Worm (Caenorhabditis elegans): ENCODE measurements around the gene H03E18.1.

Gene H03E18.1

ce11 chrX:8473468-8473867 lies 34.2 kb upstream of the H03E18.1 start (continued):
- TF ChIP-seq ets-4 (GFP tag; optimal IDR thresholded peaks at IDR 0.05) (peak; percentile 36), attf-6 (GFP tag; IDR thresholded peaks at IDR 0.05) (no peak), unc-130 (GFP tag; optimal IDR thresholded peaks at IDR 0.05) (no peak), dpff-1 (tag; optimal IDR thresholded peaks at IDR 0.05) (no peak), lin-54 (GFP tag; optimal IDR thresholded peaks at IDR 0.05) (no peak), ama-1 (optimal IDR thresholded peaks at IDR 0.05) (no peak), ama-1 (GFP tag; optimal IDR thresholded peaks at IDR 0.05) (no peak), ekl-4 (GFP tag; IDR thresholded peaks at IDR 0.05) (no peak), nfya-2 (GFP tag; IDR thresholded peaks at IDR 0.05) (no peak), T07F8.4 (tag; optimal IDR thresholded peaks at IDR 0.05) (no peak), zfh-2 (GFP tag; conservative IDR thresholded peaks at IDR 0.05) (no peak), attf-5 (GFP tag; optimal IDR thresholded peaks at IDR 0.05) (no peak), F57A8.1 (GFP tag; optimal IDR thresholded peaks at IDR 0.05) (no peak), pbrm-1 (GFP tag; IDR thresholded peaks at IDR 0.05) (no peak), D2030.7 (GFP tag; IDR thresholded peaks at IDR 0.05) (no peak), sdz-38 (tag; optimal IDR thresholded peaks at IDR 0.05) (no peak), F23B12.7 (tag; optimal IDR thresholded peaks at IDR 0.05; ENCODE audit: insufficient read depth) (no peak), tbp1 (GFP tag; optimal IDR thresholded peaks at IDR 0.05) (no peak), ztf-3 (GFP tag; optimal IDR thresholded peaks at IDR 0.05) (no peak), cebp-1 (GFP tag; IDR thresholded peaks at IDR 0.05) (peak; percentile 87), cebp-1 (tag; optimal IDR thresholded peaks at IDR 0.05) (peak; percentile 87), repo-1 (tag; optimal IDR thresholded peaks at IDR 0.05) (no peak), akir-1 (GFP tag; optimal IDR thresholded peaks at IDR 0.05) (no peak), mcd-1 (GFP tag; IDR thresholded peaks at IDR 0.05) (no peak), ztf-28 (GFP tag; IDR thresholded peaks at IDR 0.05) (no peak), K11D2.4 (GFP tag; IDR thresholded peaks at IDR 0.05) (no peak; the same call in 1 of the 2 replicates), let-607 (tag; optimal IDR thresholded peaks at IDR 0.05) (peak in 1 of 2 experiments; percentile 71), lin-26 (GFP tag; IDR thresholded peaks at IDR 0.05) (no peak), snpc-3.4 (tag; optimal IDR thresholded peaks at IDR 0.05) (no peak), lsl-1 (GFP tag; optimal IDR thresholded peaks at IDR 0.05) (no peak), madf-8 (GFP tag; conservative IDR thresholded peaks at IDR 0.05) (no peak), ztf-6 (GFP tag; IDR thresholded peaks at IDR 0.05) (no peak), C17E4.6 (GFP tag; IDR thresholded peaks at IDR 0.05) (no peak), snpc-4 (GFP tag; optimal IDR thresholded peaks at IDR 0.05) (no peak), snpc-4 (tag; optimal IDR thresholded peaks at IDR 0.05) (no peak), lsy-27 (tag; optimal IDR thresholded peaks at IDR 0.05; ENCODE audit: borderline replicate concordance, insufficient read depth) (no peak), atf-7 (tag; optimal IDR thresholded peaks at IDR 0.05) (peak; percentile 51), madf-3 (GFP tag; IDR thresholded peaks at IDR 0.05) (no peak), hmg-1.2 (GFP tag; IDR thresholded peaks at IDR 0.05) (no peak), Y53G8AR.9 (GFP tag; conservative IDR thresholded peaks at IDR 0.05) (0 out of 2 replicates have a peak, but pooled peaks have one; percentile 48), nhr-27 (tag; optimal IDR thresholded peaks at IDR 0.05) (no peak), lir-1 (GFP tag; conservative IDR thresholded peaks at IDR 0.05) (no peak), ceh-91 (GFP tag; IDR thresholded peaks at IDR 0.05) (no peak), hsf-1 (GFP tag; IDR thresholded peaks at IDR 0.05) (no peak), egl-44 (GFP tag; IDR thresholded peaks at IDR 0.05) (peak; percentile 55; the same call in 1 of the 2 replicates), gei-17 (GFP tag; optimal IDR thresholded peaks at IDR 0.05) (no peak), unc-62 (GFP tag; optimal IDR thresholded peaks at IDR 0.05) (peak; percentile 20), F55B11.4 (tag; optimal IDR thresholded peaks at IDR 0.05; ENCODE audit: borderline replicate concordance, insufficient read depth) (no peak), nhr-120 (GFP tag; IDR thresholded peaks at IDR 0.05) (no peak)

Data from whole organism, young adult.